Worm (Caenorhabditis elegans) whole organism, midembryonic: Measurements from ENCODE around the gene lact-4.

Experiments used
- T22C8.4 ChIP-seq: fragments of 200-800 bp; sonication (Bioruptor generic); IDR thresholded peaks from 2 replicates; pipeline ENCODE4 v1.3.6; 2022; ENCODE audit warnings: missing genetic modification characterization, missing compliant biosample characterization
- cog-1 ChIP-seq: sonication (generic microtip); optimal IDR thresholded peaks from 2 replicates; lab custom pipeline; 2016; ENCODE audit warnings: missing genetic modification characterization, missing compliant biosample characterization
- flt-1 ChIP-seq: fragments of 200-800 bp; sonication (Bioruptor generic); IDR thresholded peaks from 2 replicates; pipeline ENCODE4 v1.3.6; 2022; ENCODE audit warnings: missing genetic modification characterization, missing compliant biosample characterization
- klf-2 ChIP-seq: fragments of 200-800 bp; sonication (Bioruptor generic); conservative IDR thresholded peaks from 2 replicates; pipeline ENCODE4 v1.3.6; 2022; ENCODE audit warnings: missing genetic modification reagents, missing genetic modification characterization, missing compliant biosample characterization
- med-1 ChIP-seq: sonication (generic microtip); optimal IDR thresholded peaks from 2 replicates; lab custom pipeline; 2017; ENCODE audit warnings: missing genetic modification characterization, mild to moderate bottlenecking, missing compliant biosample characterization, antibody characterized with exemption, missing genetic modification reagents; ENCODE audit not compliant: insufficient read depth
- ref-1 ChIP-seq: fragments of 200-800 bp; sonication (Bioruptor generic); conservative IDR thresholded peaks from 2 replicates; pipeline ENCODE4 v1.3.6; 2022; ENCODE audit warnings: missing genetic modification reagents, missing genetic modification characterization, missing compliant biosample characterization
- tab-1 ChIP-seq: fragments of 200-800 bp; sonication (Bioruptor generic); IDR thresholded peaks from 2 replicates; pipeline ENCODE4 v1.3.6; 2022; ENCODE audit warnings: missing genetic modification characterization, missing compliant biosample characterization
- ztf-23 ChIP-seq: fragments of 200-800 bp; sonication (Bioruptor generic); IDR thresholded peaks from 2 replicates; pipeline ENCODE4 v1.3.6; 2022; ENCODE audit warnings: missing genetic modification reagents, missing genetic modification characterization, missing compliant biosample characterization
- ztf-29 ChIP-seq: fragments of 200-800 bp; sonication (Bioruptor generic); IDR thresholded peaks from 2 replicates; pipeline ENCODE4 v1.3.6; 2022; ENCODE audit warnings: missing genetic modification reagents, missing genetic modification characterization, missing compliant biosample characterization

Gene lact-4

ce11 chrII:8480166-8480565 lies at the start of gene lact-4:
Gene lact-4 (minus strand): TSS chrII:8480478.
- TF ChIP-seq T22C8.4 (GFP tag; lab: Robert Waterston, UW) (no peak), klf-2 (GFP tag; lab: Robert Waterston, UW) (no peak), cog-1 (tag; lab: Kevin White, UChicago) (no peak), ztf-23 (GFP tag; lab: Robert Waterston, UW) (no peak), tab-1 (GFP tag; lab: Robert Waterston, UW) (no peak), ztf-29 (GFP tag; lab: Robert Waterston, UW) (no peak), med-1 (GFP tag; lab: Kevin White, UChicago) (no peak), ref-1 (GFP tag; lab: Robert Waterston, UW) (no peak), flt-1 (GFP tag; lab: Robert Waterston, UW) (no peak)

ce11 chrII:8529176-8529698 lies 49.0 kb upstream of the lact-4 start:
- TF ChIP-seq ztf-23 (GFP tag; lab: Robert Waterston, UW) (no peak), med-1 (GFP tag; lab: Kevin White, UChicago) (no peak), T22C8.4 (GFP tag; lab: Robert Waterston, UW) (no peak), flt-1 (GFP tag; lab: Robert Waterston, UW) (no peak), tab-1 (GFP tag; lab: Robert Waterston, UW) (no peak), klf-2 (GFP tag; lab: Robert Waterston, UW) (no peak), ref-1 (GFP tag; lab: Robert Waterston, UW) (no peak), ztf-29 (GFP tag; lab: Robert Waterston, UW) (no peak), cog-1 (tag; lab: Kevin White, UChicago) (no peak)

- TF ChIP-seq ref-1 (GFP tag; lab: Robert Waterston, UW) (no peak), ztf-23 (GFP tag; lab: Robert Waterston, UW) (no peak), med-1 (GFP tag; lab: Kevin White, UChicago) (no peak), flt-1 (GFP tag; lab: Robert Waterston, UW) (no peak), cog-1 (tag; lab: Kevin White, UChicago) (no peak), tab-1 (GFP tag; lab: Robert Waterston, UW) (no peak), T22C8.4 (GFP tag; lab: Robert Waterston, UW) (no peak), ztf-29 (GFP tag; lab: Robert Waterston, UW) (no peak), klf-2 (GFP tag; lab: Robert Waterston, UW) (no peak)
These were observed 45.0 kb upstream of the lact-4 start, which contains the start of the genes prp-9 and mrps-18B for ce11 chrII:8525133-8525736. Gene prp-9 (minus strand): TSS chrII:8525396. Gene mrps-18B (plus strand): TSS chrII:8525681.

DNA sequence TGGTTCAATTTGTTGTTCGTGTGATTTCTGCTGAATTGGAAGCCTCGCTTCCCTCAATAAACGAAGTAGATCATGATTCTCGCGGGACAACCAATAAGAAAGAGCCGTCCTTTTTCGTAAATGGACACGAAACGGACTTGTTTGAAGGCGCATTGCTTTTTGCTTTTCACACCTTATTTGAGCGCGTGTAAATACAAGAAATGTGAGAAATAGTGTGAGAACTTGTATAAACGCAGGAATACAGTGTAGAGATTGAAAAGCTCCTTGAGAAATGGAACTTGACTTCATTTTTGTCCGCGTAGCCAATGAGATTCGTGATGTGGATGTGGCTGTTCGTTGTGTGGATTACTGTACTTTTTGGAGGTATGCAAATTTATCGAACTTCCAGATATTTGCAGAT lies 40.3 kb upstream of the lact-4 start, which contains the start of gene cht-2:
Gene cht-2 (plus strand): TSS at position 301 of the 400 bp plus-strand sequence.
- TF ChIP-seq ztf-29 (GFP tag; lab: Robert Waterston, UW): no peak
- no peak for TF ChIP-seq tab-1 (GFP tag; lab: Robert Waterston, UW)
- TF ChIP-seq ref-1 (GFP tag; lab: Robert Waterston, UW): no peak
- no peak for TF ChIP-seq T22C8.4 (GFP tag; lab: Robert Waterston, UW)
- TF ChIP-seq med-1 (GFP tag; lab: Kevin White, UChicago): no peak
- TF ChIP-seq cog-1 (tag; lab: Kevin White, UChicago): no peak
- no peak for TF ChIP-seq klf-2 (GFP tag; lab: Robert Waterston, UW)
- no peak for TF ChIP-seq ztf-23 (GFP tag; lab: Robert Waterston, UW)
- no peak for TF ChIP-seq flt-1 (GFP tag; lab: Robert Waterston, UW)

DNA sequence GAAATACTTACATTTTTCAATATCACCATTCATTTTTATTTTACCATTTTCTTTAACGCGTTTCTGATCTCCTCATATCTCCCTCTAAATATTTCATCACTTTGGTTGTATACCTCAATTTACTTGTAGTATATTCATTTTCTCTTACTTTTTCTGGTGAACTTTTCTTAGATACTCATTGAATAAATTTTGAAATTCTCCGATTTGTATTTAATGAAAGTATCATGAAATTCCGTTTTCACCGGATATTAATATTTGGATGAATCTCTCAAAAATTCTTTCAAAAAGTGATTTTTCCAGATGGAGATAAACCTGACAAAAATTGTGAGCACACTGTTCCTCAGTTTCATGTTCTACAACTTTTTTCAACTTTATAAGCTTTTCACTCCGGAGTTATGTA lies 37.9 kb upstream of the lact-4 start, which contains the start of gene T13H5.8:
Gene T13H5.8 (plus strand): TSS at position 301 of the 400 bp plus-strand sequence.
- TF ChIP-seq T22C8.4 (GFP tag; lab: Robert Waterston, UW) (no peak), ztf-23 (GFP tag; lab: Robert Waterston, UW) (no peak), cog-1 (tag; lab: Kevin White, UChicago) (no peak), ref-1 (GFP tag; lab: Robert Waterston, UW) (no peak), klf-2 (GFP tag; lab: Robert Waterston, UW) (no peak), flt-1 (GFP tag; lab: Robert Waterston, UW) (no peak), med-1 (GFP tag; lab: Kevin White, UChicago) (no peak), tab-1 (GFP tag; lab: Robert Waterston, UW) (no peak), ztf-29 (GFP tag; lab: Robert Waterston, UW) (no peak)

ce11 chrII:8516783-8517182 lies 36.5 kb upstream of the lact-4 start, which contains the start of gene rnh-2:
Gene rnh-2 (plus strand): TSS chrII:8517150.
- TF ChIP-seq ref-1 (GFP tag; lab: Robert Waterston, UW): no peak
- no peak for TF ChIP-seq T22C8.4 (GFP tag; lab: Robert Waterston, UW)
- TF ChIP-seq klf-2 (GFP tag; lab: Robert Waterston, UW): no peak
- TF ChIP-seq cog-1 (tag; lab: Kevin White, UChicago): peak; percentile 60
- TF ChIP-seq ztf-23 (GFP tag; lab: Robert Waterston, UW): peak; percentile 68
- TF ChIP-seq flt-1 (GFP tag; lab: Robert Waterston, UW): 0 out of 2 replicates have a peak, but pooled peaks have one; percentile 54
- no peak for TF ChIP-seq ztf-29 (GFP tag; lab: Robert Waterston, UW)
- TF ChIP-seq tab-1 (GFP tag; lab: Robert Waterston, UW): no peak

ce11 chrII:8515521-8515920 lies 35.2 kb upstream of the lact-4 start:
- TF ChIP-seq tab-1 (GFP tag; lab: Robert Waterston, UW) (no peak), cog-1 (tag; lab: Kevin White, UChicago) (no peak), med-1 (GFP tag; lab: Kevin White, UChicago) (no peak), klf-2 (GFP tag; lab: Robert Waterston, UW) (no peak), T22C8.4 (GFP tag; lab: Robert Waterston, UW) (no peak), flt-1 (GFP tag; lab: Robert Waterston, UW) (no peak), ref-1 (GFP tag; lab: Robert Waterston, UW) (no peak), ztf-23 (GFP tag; lab: Robert Waterston, UW) (no peak), ztf-29 (GFP tag; lab: Robert Waterston, UW) (no peak)

DNA sequence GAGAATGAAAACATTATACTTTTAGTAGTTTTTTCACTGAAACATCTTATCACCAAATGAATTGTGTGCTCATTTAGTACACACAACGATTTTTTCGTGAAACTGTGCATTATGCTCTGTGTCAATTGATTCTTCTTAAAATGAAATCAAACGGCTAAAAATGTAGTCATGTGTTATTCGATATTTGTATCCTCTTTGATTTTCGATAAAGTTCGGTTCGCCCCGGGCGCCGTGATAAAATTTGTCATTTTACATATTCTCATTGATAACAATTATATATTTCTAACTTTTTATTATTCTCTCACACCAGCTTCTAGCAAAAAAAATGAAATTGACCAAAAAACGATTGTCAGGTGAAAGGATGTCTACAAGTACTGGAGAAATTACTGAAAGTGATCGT lies 34.5 kb upstream of the lact-4 start, which contains the start of gene ctg-2:
Gene ctg-2 (plus strand): TSS at position 326 of the 400 bp plus-strand sequence.
- TF ChIP-seq ref-1 (GFP tag; lab: Robert Waterston, UW) (no peak), T22C8.4 (GFP tag; lab: Robert Waterston, UW) (no peak), tab-1 (GFP tag; lab: Robert Waterston, UW) (no peak), ztf-29 (GFP tag; lab: Robert Waterston, UW) (no peak), klf-2 (GFP tag; lab: Robert Waterston, UW) (no peak), med-1 (GFP tag; lab: Kevin White, UChicago) (no peak), ztf-23 (GFP tag; lab: Robert Waterston, UW) (no peak), flt-1 (GFP tag; lab: Robert Waterston, UW) (no peak)
